Worm (Caenorhabditis elegans): Measurements from ENCODE around the gene F01F1.2.

DNA sequence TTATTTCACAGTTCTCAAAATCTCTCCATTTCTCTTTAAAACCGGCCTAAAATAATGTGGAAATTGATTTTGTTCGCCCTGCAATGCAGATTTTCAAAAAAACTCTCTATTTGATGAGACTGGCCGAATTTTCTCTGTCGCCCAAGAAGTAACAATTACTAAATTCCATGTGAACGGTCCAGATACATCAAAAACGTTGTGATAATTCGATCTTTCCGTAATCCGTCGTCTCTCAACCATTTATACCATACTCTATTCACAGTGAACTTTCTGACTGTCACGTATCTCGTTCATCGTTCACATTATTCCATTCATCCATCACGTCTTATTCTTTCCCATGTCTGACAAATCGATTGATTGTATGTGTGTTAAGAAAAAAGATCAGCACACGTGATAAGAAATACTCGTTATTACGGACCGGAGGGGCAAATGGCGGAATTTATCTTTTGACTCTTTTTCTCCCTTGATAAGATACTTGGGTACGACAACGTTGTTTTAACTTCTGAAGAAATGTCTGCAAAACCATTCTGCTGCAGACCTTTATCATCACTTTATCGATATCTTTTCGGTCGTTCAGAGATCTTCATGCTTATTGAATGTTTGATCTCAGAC lies 42.8 kb downstream of the F01F1.2 start:
- TF ChIP-seq C34F6.9 (tag; optimal IDR thresholded peaks at IDR 0.05) (no peak), lsy-2 (tag; optimal IDR thresholded peaks at IDR 0.05) (peak in 1 of 2 experiments; percentile 33), nhr-25 (tag; optimal IDR thresholded peaks at IDR 0.05) (peak; percentile 71), Y55F3AM.14 (GFP tag; optimal IDR thresholded peaks at IDR 0.05) (no peak), unc-39 (tag; optimal IDR thresholded peaks at IDR 0.05) (no peak)
